Fruit fly (Drosophila melanogaster) whole organism, prepupa: ENCODE measurements around the gene CG8031.

Source experiments
- Blimp-1 ChIP-seq: fragments of 200-800 bp; sonication (Bioruptor generic); optimal IDR thresholded peaks from 3 replicates; lab custom pipeline; 2017; ENCODE audit warnings: missing biosample characterization, missing genetic modification characterization, mild to moderate bottlenecking, moderate library complexity, missing genetic modification reagents
- CG10631 ChIP-seq: fragments of 200-800 bp; sonication (Bioruptor generic); optimal IDR thresholded peaks from 2 replicates; lab custom pipeline; 2016; ENCODE audit warnings: missing biosample characterization, missing genetic modification characterization
- CG11294 ChIP-seq: fragments of 200-800 bp; sonication (Bioruptor generic); IDR thresholded peaks from 2 replicates; pipeline ENCODE4 v1.3.6; 2022; ENCODE audit warnings: missing biosample characterization, missing genetic modification characterization
- CG11762 ChIP-seq: fragments of 200-800 bp; sonication (Bioruptor generic); optimal IDR thresholded peaks from 3 replicates; lab custom pipeline; 2016; ENCODE audit warnings: missing biosample characterization, missing genetic modification characterization; ENCODE audit not compliant: insufficient read depth
- CG1621 ChIP-seq: fragments of 200-800 bp; sonication (Bioruptor generic); optimal IDR thresholded peaks from 3 replicates; lab custom pipeline; 2018; ENCODE audit warnings: missing biosample characterization, mild to moderate bottlenecking, missing genetic modification characterization
- CG16779 ChIP-seq: fragments of 200-800 bp; sonication (Bioruptor generic); optimal IDR thresholded peaks from 3 replicates; lab custom pipeline; 2017; ENCODE audit warnings: missing biosample characterization, mild to moderate bottlenecking, missing genetic modification characterization
- CG3032 ChIP-seq: fragments of 200-800 bp; optimal IDR thresholded peaks from 2 replicates; lab custom pipeline; 2019; ENCODE audit warnings: missing biosample characterization, mild to moderate bottlenecking, missing genetic modification characterization, moderate library complexity
- CG34406 ChIP-seq: fragments of 200-800 bp; sonication (Bioruptor generic); optimal IDR thresholded peaks from 3 replicates; lab custom pipeline; 2016; ENCODE audit warnings: missing biosample characterization, missing genetic modification characterization
- CG3919 ChIP-seq: fragments of 200-800 bp; sonication (Bioruptor generic); optimal IDR thresholded peaks from 3 replicates; lab custom pipeline; 2016; ENCODE audit warnings: missing biosample characterization, missing genetic modification characterization
- CG6163 ChIP-seq: fragments of 200-800 bp; sonication (Bioruptor generic); IDR thresholded peaks from 3 replicates; pipeline ENCODE4 v1.3.6; 2022; ENCODE audit warnings: missing biosample characterization, missing genetic modification characterization
- CG6792 ChIP-seq: fragments of 200-800 bp; sonication (Bioruptor generic); optimal IDR thresholded peaks from 3 replicates; lab custom pipeline; 2016; ENCODE audit warnings: missing biosample characterization, missing genetic modification characterization
- CG6808 ChIP-seq: fragments of 200-800 bp; sonication (Bioruptor generic); optimal IDR thresholded peaks from 3 replicates; lab custom pipeline; 2017; ENCODE audit warnings: missing biosample characterization, missing genetic modification characterization, mild to moderate bottlenecking, moderate library complexity, missing genetic modification reagents
- CG6854 ChIP-seq: fragments of 200-800 bp; sonication (Bioruptor generic); optimal IDR thresholded peaks from 2 replicates; lab custom pipeline; 2017; ENCODE audit warnings: missing biosample characterization, mild to moderate bottlenecking, missing genetic modification characterization
- CG7368 ChIP-seq: fragments of 200-800 bp; sonication (Bioruptor generic); optimal IDR thresholded peaks from 3 replicates; lab custom pipeline; 2016; ENCODE audit warnings: missing biosample characterization, missing genetic modification characterization
- CG8119 ChIP-seq: fragments of 200-800 bp; sonication (Bioruptor generic); IDR thresholded peaks from 3 replicates; pipeline ENCODE4 v1.3.6; 2022; ENCODE audit warnings: missing biosample characterization, missing genetic modification characterization
- CG8319 ChIP-seq: fragments of 200-800 bp; sonication (Bioruptor generic); optimal IDR thresholded peaks from 3 replicates; lab custom pipeline; 2016; ENCODE audit warnings: missing biosample characterization, missing genetic modification characterization
- CG8632 ChIP-seq: fragments of 200-800 bp; sonication (Bioruptor generic); optimal IDR thresholded peaks from 3 replicates; lab custom pipeline; 2016; ENCODE audit warnings: missing biosample characterization, missing genetic modification characterization
- CG9139 ChIP-seq: fragments of 200-800 bp; sonication (Bioruptor generic); optimal IDR thresholded peaks from 3 replicates; lab custom pipeline; 2017; ENCODE audit warnings: missing biosample characterization, mild to moderate bottlenecking, missing genetic modification characterization
- Eip78C ChIP-seq: fragments of 200-800 bp; sonication (Bioruptor generic); peaks from one replicate; lab custom pipeline; 2016; ENCODE audit warnings: missing biosample characterization, missing genetic modification characterization
- Eip93F ChIP-seq: fragments of 200-800 bp; sonication (Bioruptor generic); optimal IDR thresholded peaks from 2 replicates; lab custom pipeline; 2016; ENCODE audit warnings: missing biosample characterization, mild to moderate bottlenecking, missing genetic modification characterization
- Ets21C ChIP-seq: fragments of 200-800 bp; sonication (Bioruptor generic); optimal IDR thresholded peaks from 3 replicates; lab custom pipeline; 2016; ENCODE audit warnings: missing biosample characterization, missing genetic modification characterization
- Ets96B ChIP-seq: fragments of 200-800 bp; optimal IDR thresholded peaks from 2 replicates; lab custom pipeline; 2019; ENCODE audit warnings: missing biosample characterization, mild to moderate bottlenecking, missing genetic modification characterization, moderate library complexity
- Hr39 ChIP-seq: fragments of 200-800 bp; sonication (Bioruptor generic); optimal IDR thresholded peaks from 2 replicates; lab custom pipeline; 2016; ENCODE audit warnings: missing biosample characterization, missing genetic modification characterization
- Lpt ChIP-seq: fragments of 200-800 bp; sonication (Bioruptor generic); optimal IDR thresholded peaks from 3 replicates; lab custom pipeline; 2016; ENCODE audit warnings: missing biosample characterization, missing genetic modification characterization
- OdsH ChIP-seq: fragments of 200-800 bp; sonication (Bioruptor generic); optimal IDR thresholded peaks from 3 replicates; lab custom pipeline; 2016; ENCODE audit warnings: missing biosample characterization, missing genetic modification characterization
- Sox102F ChIP-seq: fragments of 200-800 bp; sonication (Bioruptor generic); optimal IDR thresholded peaks from 2 replicates; lab custom pipeline; 2016; ENCODE audit warnings: missing biosample characterization, mild to moderate bottlenecking, missing genetic modification characterization
- Sox14 ChIP-seq: fragments of 200-800 bp; sonication (Bioruptor generic); optimal IDR thresholded peaks from 3 replicates; lab custom pipeline; 2016; ENCODE audit warnings: missing biosample characterization, missing genetic modification characterization
- achi ChIP-seq: fragments of 200-800 bp; sonication (Bioruptor generic); optimal IDR thresholded peaks from 3 replicates; lab custom pipeline; 2016; ENCODE audit warnings: missing biosample characterization, missing genetic modification characterization
- acj6 ChIP-seq: fragments of 200-800 bp; sonication (Bioruptor generic); optimal IDR thresholded peaks from 3 replicates; lab custom pipeline; 2016; ENCODE audit warnings: missing biosample characterization, missing genetic modification characterization
- cyc ChIP-seq: fragments of 200-800 bp; sonication (Bioruptor generic); optimal IDR thresholded peaks from 3 replicates; lab custom pipeline; 2016; ENCODE audit warnings: missing biosample characterization, missing genetic modification characterization
- dac ChIP-seq: fragments of 200-800 bp; sonication (Bioruptor generic); optimal IDR thresholded peaks from 2 replicates; lab custom pipeline; 2017; ENCODE audit warnings: missing biosample characterization, mild to moderate bottlenecking, missing genetic modification characterization
- eg ChIP-seq: fragments of 200-800 bp; sonication (Bioruptor generic); IDR thresholded peaks from 3 replicates; pipeline ENCODE4 v1.3.6; 2022; ENCODE audit warnings: missing biosample characterization, missing genetic modification characterization
- fkh ChIP-seq: fragments of 200-800 bp; sonication (Bioruptor generic); optimal IDR thresholded peaks from 3 replicates; lab custom pipeline; 2017; ENCODE audit warnings: missing biosample characterization, mild to moderate bottlenecking, missing genetic modification characterization, moderate library complexity
- salr ChIP-seq, 2 experiments: fragments of 200-800 bp; sonication (Bioruptor generic); optimal IDR thresholded peaks; 3 replicates each; lab custom pipeline; 2016 to 2018; ENCODE audit warnings: missing biosample characterization in 2 of 2, missing genetic modification characterization in 2 of 2, mild to moderate bottlenecking in 1 of 2
- spab ChIP-seq: fragments of 200-800 bp; sonication (Bioruptor generic); optimal IDR thresholded peaks from 2 replicates; lab custom pipeline; 2017; ENCODE audit warnings: missing biosample characterization, mild to moderate bottlenecking, missing genetic modification characterization, missing genetic modification reagents
- ss ChIP-seq, 2 experiments: fragments of 200-800 bp; sonication (Bioruptor generic); optimal IDR thresholded peaks; 2 replicates in 1 of 2; 3 replicates in 1 of 2; lab custom pipeline; 2017 to 2018; ENCODE audit warnings: mild to moderate bottlenecking in 2 of 2, missing biosample characterization in 2 of 2, missing genetic modification characterization in 2 of 2, moderate library complexity in 1 of 2
- svp ChIP-seq: fragments of 200-800 bp; sonication (Bioruptor generic); peaks from one replicate; lab custom pipeline; 2016; ENCODE audit warnings: missing biosample characterization, missing genetic modification characterization
- topi ChIP-seq: fragments of 200-800 bp; sonication (Bioruptor generic); optimal IDR thresholded peaks from 3 replicates; lab custom pipeline; 2016; ENCODE audit warnings: missing biosample characterization, missing genetic modification characterization
- vri ChIP-seq: fragments of 200-800 bp; sonication (Bioruptor generic); optimal IDR thresholded peaks from 3 replicates; lab custom pipeline; 2016; ENCODE audit warnings: missing biosample characterization, mild to moderate bottlenecking, missing genetic modification characterization

Gene CG8031

DNA sequence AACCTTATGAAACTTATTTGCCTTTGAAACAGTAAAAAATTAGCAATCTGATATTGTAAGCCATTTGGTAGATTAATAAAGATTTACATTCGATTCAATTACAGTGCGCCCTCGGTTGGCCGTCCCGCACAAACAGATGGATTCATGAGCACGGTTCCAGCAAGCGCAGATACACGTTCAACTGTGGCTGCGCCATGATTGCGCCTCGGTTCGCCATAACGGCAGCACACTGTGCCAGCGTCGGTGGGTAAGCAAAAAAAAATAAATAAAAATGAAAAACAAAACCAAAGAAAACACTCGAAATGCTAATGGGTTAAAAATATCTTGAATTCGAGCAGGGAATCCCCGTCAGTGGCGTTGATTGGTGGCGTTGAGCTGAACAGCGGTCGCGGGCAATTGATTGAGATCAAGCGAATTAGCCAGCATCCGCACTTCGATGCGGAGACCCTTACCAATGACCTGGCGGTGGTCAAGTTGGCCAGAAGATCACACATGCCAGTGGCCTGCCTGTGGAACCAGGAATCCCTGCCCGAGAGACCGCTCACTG is 28.0 kb upstream of the CG8031 start (continued):
- no peak for TF ChIP-seq Ets21C
- no peak for TF ChIP-seq CG3032
- no peak for TF ChIP-seq CG6792 (GFP tag; lab: Kevin White, UChicago)
- no peak for TF ChIP-seq CG1621 (tag; lab: Kevin White, UChicago)
- no peak for TF ChIP-seq fkh
- TF ChIP-seq Eip78C (GFP tag; lab: Kevin White, UChicago) = peak; percentile 57
- no peak for TF ChIP-seq Blimp-1 (GFP tag; lab: Kevin White, UChicago)
- peak; percentile 8 for TF ChIP-seq Sox102F (GFP tag; lab: Kevin White, UChicago)

- TF ChIP-seq Hr39 (GFP tag; lab: Kevin White, UChicago) = no peak
- no peak for TF ChIP-seq eg (GFP tag; lab: Robert Waterston, UW)
- TF ChIP-seq CG16779 (tag; lab: Kevin White, UChicago) = no peak
- TF ChIP-seq CG10631 = no peak
- TF ChIP-seq spab (GFP tag; lab: Kevin White, UChicago) = no peak
- no peak for TF ChIP-seq OdsH (GFP tag; lab: Kevin White, UChicago)
- no peak for TF ChIP-seq svp (GFP tag; lab: Kevin White, UChicago)
- no peak for TF ChIP-seq acj6 (GFP tag; lab: Kevin White, UChicago)
- TF ChIP-seq CG6163 = no peak
- no peak for TF ChIP-seq CG34406 (GFP tag; lab: Kevin White, UChicago)
- TF ChIP-seq Lpt (GFP tag; lab: Kevin White, UChicago) = no peak
- TF ChIP-seq CG11294 (GFP tag; lab: Robert Waterston, UW) = no peak
- TF ChIP-seq topi (GFP tag; lab: Kevin White, UChicago) = no peak
These were observed 27.0 kb upstream of the CG8031 start, which contains the start of gene CG11668 for dm6 chr3R:13038075-13038474. TSS of gene CG11668 (plus strand) at chr3R:13038375.

DNA sequence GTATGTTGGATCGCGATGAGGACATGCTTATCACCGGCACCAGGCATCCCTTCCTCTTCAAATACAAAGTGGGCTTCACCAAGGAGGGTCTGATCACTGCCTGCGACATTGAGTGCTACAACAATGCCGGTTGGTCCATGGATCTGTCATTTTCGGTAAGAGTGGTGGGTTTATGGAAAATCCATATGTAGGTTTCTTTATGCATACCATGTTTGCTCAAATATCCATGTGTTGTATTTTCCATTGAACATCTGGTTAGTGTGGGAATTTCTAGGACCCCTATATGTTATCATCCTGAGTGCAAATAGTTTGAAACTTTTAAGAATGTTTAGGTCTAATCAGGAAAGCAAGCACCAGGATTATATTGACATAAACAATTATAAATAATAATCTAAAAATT is 25.0 kb upstream of the CG8031 start:
- TF ChIP-seq dac (GFP tag; lab: Kevin White, UChicago) = no peak
- TF ChIP-seq CG11294 (GFP tag; lab: Robert Waterston, UW) = no peak
- no peak for TF ChIP-seq CG1621 (tag; lab: Kevin White, UChicago)
- no peak for TF ChIP-seq CG8319 (GFP tag; lab: Kevin White, UChicago)
- no peak for TF ChIP-seq CG16779 (tag; lab: Kevin White, UChicago)
- no peak for TF ChIP-seq CG8119 (GFP tag; lab: Robert Waterston, UW)
- no peak for TF ChIP-seq CG3919 (GFP tag; lab: Kevin White, UChicago)
- no peak for TF ChIP-seq CG7368 (GFP tag; lab: Kevin White, UChicago)
- TF ChIP-seq cyc = no peak
- no peak for TF ChIP-seq spab (GFP tag; lab: Kevin White, UChicago)
- TF ChIP-seq svp (GFP tag; lab: Kevin White, UChicago) = no peak
- no peak for TF ChIP-seq Eip93F (GFP tag; lab: Kevin White, UChicago)
- TF ChIP-seq CG6854 (GFP tag; lab: Kevin White, UChicago) = no peak

DNA sequence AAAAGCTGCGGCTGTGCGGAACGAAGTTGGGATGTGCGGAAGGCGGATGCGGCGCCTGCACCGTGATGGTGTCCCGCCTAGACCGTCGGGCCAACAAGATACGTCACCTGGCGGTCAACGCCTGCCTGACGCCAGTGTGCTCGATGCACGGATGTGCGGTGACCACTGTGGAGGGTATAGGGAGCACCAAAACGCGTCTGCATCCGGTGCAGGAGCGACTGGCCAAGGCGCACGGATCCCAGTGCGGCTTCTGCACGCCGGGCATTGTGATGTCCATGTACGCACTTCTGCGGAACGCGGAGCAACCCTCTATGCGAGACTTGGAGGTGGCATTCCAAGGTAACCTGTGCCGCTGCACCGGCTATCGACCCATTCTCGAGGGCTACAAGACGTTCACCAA is 22.6 kb upstream of the CG8031 start:
- no peak for TF ChIP-seq CG11762
- no peak for TF ChIP-seq achi
- no peak for TF ChIP-seq ss (GFP tag; optimal IDR thresholded peaks at IDR 0.05; lab: Kevin White, UChicago)
- no peak for TF ChIP-seq Sox14 (GFP tag; lab: Kevin White, UChicago)
- TF ChIP-seq CG6808 (GFP tag; lab: Kevin White, UChicago) = no peak
- no peak for TF ChIP-seq CG7368 (GFP tag; lab: Kevin White, UChicago)
- TF ChIP-seq Ets96B (tag; lab: Kevin White, UChicago) = no peak
- no peak for TF ChIP-seq CG8632 (GFP tag; lab: Kevin White, UChicago)
- TF ChIP-seq CG6792 (GFP tag; lab: Kevin White, UChicago) = no peak
- no peak for TF ChIP-seq CG9139 (GFP tag; lab: Kevin White, UChicago)
- no peak for TF ChIP-seq CG16779 (tag; lab: Kevin White, UChicago)
- TF ChIP-seq vri (GFP tag; lab: Kevin White, UChicago) = no peak
- no peak for TF ChIP-seq salr (GFP tag; optimal IDR thresholded peaks at IDR 0.05; lab: Kevin White, UChicago)
